Worm (Caenorhabditis elegans): ENCODE measurements around the gene nse-4.

Gene nse-4

DNA sequence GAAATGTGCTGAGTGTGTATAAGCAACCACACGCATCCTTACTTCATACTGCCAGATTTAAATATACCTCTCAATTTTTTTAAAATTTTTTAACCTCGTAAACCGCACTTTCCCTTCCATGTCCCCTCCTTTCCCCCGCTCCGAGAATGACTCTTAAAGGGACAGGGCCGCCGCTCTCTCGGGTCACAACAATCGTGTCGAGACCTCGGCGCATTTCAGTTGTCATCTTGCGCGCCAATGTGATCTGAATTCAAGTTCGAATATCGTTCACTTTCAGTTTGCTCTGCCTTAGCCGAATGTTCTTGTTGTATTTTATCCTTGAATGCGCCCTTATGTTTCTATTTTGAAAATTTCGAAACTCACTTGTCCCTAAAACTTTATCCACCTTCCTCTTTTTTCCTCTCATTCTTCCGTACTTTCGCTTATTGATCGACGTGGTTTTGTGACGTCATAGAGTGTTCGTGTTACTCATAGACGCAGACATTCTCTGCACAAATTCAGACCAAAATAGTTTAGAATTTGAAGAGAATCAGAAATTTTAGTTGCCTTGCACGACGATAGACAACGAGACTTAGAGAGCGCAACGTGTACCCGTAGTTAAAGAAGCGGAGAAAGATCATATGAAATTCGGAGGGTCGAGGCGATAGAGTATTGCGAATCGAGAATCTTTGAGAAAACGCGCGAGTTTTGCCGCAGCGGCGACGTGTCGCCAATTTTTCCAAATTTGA lies 41.7 kb downstream of the nse-4 start:
- peak; percentile 2 for TF ChIP-seq mab-5 (tag; optimal IDR thresholded peaks at IDR 0.05)
- TF ChIP-seq elt-3 (tag; optimal IDR thresholded peaks at IDR 0.05) = no peak
- peak; percentile 83 for TF ChIP-seq sma-9 (GFP tag; optimal IDR thresholded peaks at IDR 0.05)
- no peak for TF ChIP-seq sma-9 (tag; optimal IDR thresholded peaks at IDR 0.05)
- TF ChIP-seq lin-39 (tag; optimal IDR thresholded peaks at IDR 0.05) = no peak
- TF ChIP-seq nhr-129 (tag; optimal IDR thresholded peaks at IDR 0.05) = peak; percentile 76
- no peak for TF ChIP-seq ZK546.5 (tag; optimal IDR thresholded peaks at IDR 0.05)
- no peak for TF ChIP-seq elt-1 (tag; optimal IDR thresholded peaks at IDR 0.05)
- no peak for TF ChIP-seq ztf-11 (tag; optimal IDR thresholded peaks at IDR 0.05)
- peak; percentile 47 to 84 for TF ChIP-seq lsy-2 (tag; optimal IDR thresholded peaks at IDR 0.05)
- peak; percentile 21 for TF ChIP-seq ceh-82 (tag; optimal IDR thresholded peaks at IDR 0.05)
- peak; percentile 65 for TF ChIP-seq gmeb-1 (tag; optimal IDR thresholded peaks at IDR 0.05)
- peak; percentile 60 for TF ChIP-seq nhr-6 (tag; optimal IDR thresholded peaks at IDR 0.05)
- TF ChIP-seq mdl-1 (tag; optimal IDR thresholded peaks at IDR 0.05) = peak in 1 of 2 experiments; percentile 10
- TF ChIP-seq alr-1 (tag; optimal IDR thresholded peaks at IDR 0.05) = no peak
- TF ChIP-seq sem-4 (tag; optimal IDR thresholded peaks at IDR 0.05) = peak; percentile 78
- TF ChIP-seq Y55F3AM.14 (GFP tag; optimal IDR thresholded peaks at IDR 0.05) = no peak
- no peak for TF ChIP-seq skn-1 (tag; optimal IDR thresholded peaks at IDR 0.05)
- no peak for TF ChIP-seq nhr-237 (tag; optimal IDR thresholded peaks at IDR 0.05)
- peak; percentile 78 for TF ChIP-seq ztf-4 (tag; optimal IDR thresholded peaks at IDR 0.05)
- TF ChIP-seq ama-1 (optimal IDR thresholded peaks at IDR 0.05) = peak; percentile 83
- TF ChIP-seq nhr-10 (tag; optimal IDR thresholded peaks at IDR 0.05) = no peak
- TF ChIP-seq C34F6.9 (tag; optimal IDR thresholded peaks at IDR 0.05) = peak; percentile 88
- TF ChIP-seq sma-3 (GFP tag; optimal IDR thresholded peaks at IDR 0.05) = peak; percentile 56
- no peak for TF ChIP-seq peb-1 (tag; optimal IDR thresholded peaks at IDR 0.05)
- peak; percentile 81 for TF ChIP-seq blmp-1 (tag; optimal IDR thresholded peaks at IDR 0.05; ENCODE audit: insufficient read depth)
- TF ChIP-seq crh-2 (tag; optimal IDR thresholded peaks at IDR 0.05) = peak; percentile 97
- no peak for TF ChIP-seq snpc-4 (tag; optimal IDR thresholded peaks at IDR 0.05)
- TF ChIP-seq F13H6.1 (tag; optimal IDR thresholded peaks at IDR 0.05) = peak; percentile 81
- TF ChIP-seq ceh-16 (tag; optimal IDR thresholded peaks at IDR 0.05) = no peak
- TF ChIP-seq dmd-4 (tag; optimal IDR thresholded peaks at IDR 0.05) = no peak
- TF ChIP-seq unc-39 (tag; optimal IDR thresholded peaks at IDR 0.05) = no peak
- TF ChIP-seq lin-11 (tag; optimal IDR thresholded peaks at IDR 0.05) = no peak
- TF ChIP-seq unc-62 (GFP tag; optimal IDR thresholded peaks at IDR 0.05) = no peak
- peak; percentile 82 for TF ChIP-seq unc-55 (GFP tag; optimal IDR thresholded peaks at IDR 0.05)
- no peak for TF ChIP-seq ztf-1 (GFP tag; conservative IDR thresholded peaks at IDR 0.05)
- TF ChIP-seq nhr-23 (tag; optimal IDR thresholded peaks at IDR 0.05) = no peak
- TF ChIP-seq nhr-11 (tag; optimal IDR thresholded peaks at IDR 0.05) = no peak
- no peak for TF ChIP-seq R02D3.7 (tag; optimal IDR thresholded peaks at IDR 0.05)
- TF ChIP-seq zag-1 (tag; optimal IDR thresholded peaks at IDR 0.05) = peak; percentile 21
- TF ChIP-seq mbf-1 (tag; optimal IDR thresholded peaks at IDR 0.05) = no peak
- peak; percentile 65 for TF ChIP-seq nhr-21 (tag; optimal IDR thresholded peaks at IDR 0.05)
- peak; percentile 65 for TF ChIP-seq egl-27 (tag; optimal IDR thresholded peaks at IDR 0.05)
- peak; percentile 68 for TF ChIP-seq nhr-25 (tag; optimal IDR thresholded peaks at IDR 0.05)
- TF ChIP-seq aly-2 (tag; optimal IDR thresholded peaks at IDR 0.05) = no peak
- peak; percentile 41 for TF ChIP-seq nhr-77 (tag; optimal IDR thresholded peaks at IDR 0.05)
- peak; percentile 63 for TF ChIP-seq fos-1 (tag; optimal IDR thresholded peaks at IDR 0.05)
- TF ChIP-seq nhr-12 (tag; optimal IDR thresholded peaks at IDR 0.05) = no peak
- peak; percentile 46 for TF ChIP-seq lin-13 (GFP tag; optimal IDR thresholded peaks at IDR 0.05)

Measured in whole organism, L2 larva.